Worm (Caenorhabditis elegans) whole organism, late embryonic: Measurements from ENCODE around the gene K04B12.2.

Experiments
- C08G9.2 ChIP-seq: sonication (generic microtip); optimal IDR thresholded peaks from 2 replicates; lab custom pipeline; 2016; ENCODE audit warnings: mild to moderate bottlenecking, missing genetic modification characterization, moderate library complexity, missing compliant biosample characterization
- C38D4.7 ChIP-seq: fragments of 200-800 bp; sonication (Bioruptor generic); optimal IDR thresholded peaks from 2 replicates; lab custom pipeline; 2018; ENCODE audit warnings: mild to moderate bottlenecking, missing genetic modification characterization, moderate library complexity, missing compliant biosample characterization
- F13H6.1 ChIP-seq: sonication (generic microtip); optimal IDR thresholded peaks from 2 replicates; lab custom pipeline; 2016; ENCODE audit warnings: missing genetic modification characterization, missing compliant biosample characterization
- K02D7.2 ChIP-seq: sonication (generic microtip); optimal IDR thresholded peaks from 2 replicates; lab custom pipeline; 2017; ENCODE audit warnings: mild to moderate bottlenecking, missing genetic modification characterization, missing compliant biosample characterization
- K09A11.1 ChIP-seq: sonication (generic microtip); optimal IDR thresholded peaks from 2 replicates; lab custom pipeline; 2017; ENCODE audit warnings: antibody characterized with exemption, mild to moderate bottlenecking, missing genetic modification characterization, missing compliant biosample characterization; ENCODE audit not compliant: insufficient read depth
- T23F11.4 ChIP-seq: fragments of 200-800 bp; sonication (Bioruptor generic); optimal IDR thresholded peaks from 2 replicates; lab custom pipeline; 2018; ENCODE audit warnings: mild to moderate bottlenecking, missing genetic modification characterization, missing compliant biosample characterization
- Y22D7AL.16 ChIP-seq: sonication (generic microtip); optimal IDR thresholded peaks from 2 replicates; lab custom pipeline; 2016; ENCODE audit warnings: missing genetic modification characterization, missing compliant biosample characterization
- ceh-18 ChIP-seq: sonication (generic microtip); optimal IDR thresholded peaks from 2 replicates; lab custom pipeline; 2016; ENCODE audit warnings: missing genetic modification characterization, missing compliant biosample characterization
- ceh-19 ChIP-seq: fragments of 200-800 bp; sonication (Bioruptor generic); optimal IDR thresholded peaks from 2 replicates; lab custom pipeline; 2018; ENCODE audit warnings: mild to moderate bottlenecking, missing genetic modification characterization, missing compliant biosample characterization
- ceh-22 ChIP-seq: sonication (generic microtip); optimal IDR thresholded peaks from 2 replicates; lab custom pipeline; 2017; ENCODE audit warnings: missing biosample characterization, missing genetic modification characterization
- ceh-24 ChIP-seq: sonication (generic microtip); optimal IDR thresholded peaks from 2 replicates; lab custom pipeline; 2016; ENCODE audit warnings: mild to moderate bottlenecking, missing genetic modification characterization, missing compliant biosample characterization
- ceh-30 ChIP-seq: fragments of 150-350 bp; optimal IDR thresholded peaks from 2 replicates; lab custom pipeline; 2014; ENCODE audit warnings: missing biosample characterization, missing genetic modification characterization
- ceh-34 ChIP-seq: sonication (generic microtip); optimal IDR thresholded peaks from 2 replicates; lab custom pipeline; 2016; ENCODE audit warnings: mild to moderate bottlenecking, missing genetic modification characterization, missing compliant biosample characterization
- ceh-45 ChIP-seq: fragments of 200-800 bp; sonication (Bioruptor generic); IDR thresholded peaks from 2 replicates; pipeline ENCODE4 v1.3.6; 2022; ENCODE audit warnings: missing genetic modification reagents, missing genetic modification characterization, missing compliant biosample characterization
- ceh-6 ChIP-seq: fragments of 200-800 bp; sonication (Bioruptor generic); optimal IDR thresholded peaks from 2 replicates; lab custom pipeline; 2018; ENCODE audit warnings: mild to moderate bottlenecking, missing genetic modification characterization, missing compliant biosample characterization
- ceh-9 ChIP-seq: sonication (generic microtip); optimal IDR thresholded peaks from 2 replicates; lab custom pipeline; 2016; ENCODE audit warnings: mild to moderate bottlenecking, missing genetic modification characterization, inconsistent platforms, missing compliant biosample characterization
- elt-2 ChIP-seq: sonication (generic microtip); optimal IDR thresholded peaks from 2 replicates; lab custom pipeline; 2016; ENCODE audit warnings: missing genetic modification reagents, missing genetic modification characterization, missing compliant biosample characterization
- elt-4 ChIP-seq: sonication (generic microtip); optimal IDR thresholded peaks from 2 replicates; lab custom pipeline; 2016; ENCODE audit warnings: missing genetic modification characterization, missing compliant biosample characterization
- ets-4 ChIP-seq: sonication (generic microtip); optimal IDR thresholded peaks from 2 replicates; lab custom pipeline; 2016; ENCODE audit warnings: missing genetic modification characterization, missing compliant biosample characterization
- gmeb-2 ChIP-seq: sonication (generic microtip); optimal IDR thresholded peaks from 2 replicates; lab custom pipeline; 2016; ENCODE audit warnings: missing genetic modification characterization, inconsistent platforms, missing compliant biosample characterization
- hlh-13 ChIP-seq: fragments of 200-800 bp; sonication (Bioruptor generic); optimal IDR thresholded peaks from 2 replicates; lab custom pipeline; 2018; ENCODE audit warnings: mild to moderate bottlenecking, missing genetic modification characterization, missing compliant biosample characterization
- hlh-30 ChIP-seq: sonication (generic microtip); optimal IDR thresholded peaks from 2 replicates; lab custom pipeline; 2017; ENCODE audit warnings: antibody characterized with exemption, missing genetic modification characterization, missing compliant biosample characterization; ENCODE audit not compliant: insufficient read depth
- hlh-6 ChIP-seq: sonication (generic microtip); optimal IDR thresholded peaks from 2 replicates; lab custom pipeline; 2016; ENCODE audit warnings: missing genotype, missing genetic modification characterization, missing compliant biosample characterization
- nfya-1 ChIP-seq: sonication (generic microtip); optimal IDR thresholded peaks from 2 replicates; lab custom pipeline; 2017; ENCODE audit warnings: missing genetic modification characterization, mild to moderate bottlenecking, missing compliant biosample characterization, antibody characterized with exemption, moderate library complexity
- nhr-11 ChIP-seq: fragments of 150-350 bp; optimal IDR thresholded peaks from 2 replicates; lab custom pipeline; 2014; ENCODE audit warnings: missing biosample characterization, missing genetic modification characterization
- pax-1 ChIP-seq: fragments of 150-350 bp; optimal IDR thresholded peaks from 2 replicates; lab custom pipeline; 2014; ENCODE audit warnings: missing biosample characterization, missing genetic modification characterization
- pha-2 ChIP-seq: sonication (generic microtip); optimal IDR thresholded peaks from 2 replicates; lab custom pipeline; 2017; ENCODE audit warnings: mild to moderate bottlenecking, missing genetic modification characterization, missing compliant biosample characterization
- pha-4 ChIP-seq: fragments of 150-350 bp; optimal IDR thresholded peaks from 2 replicates; lab custom pipeline; 2018; ENCODE audit warnings: missing biosample characterization, missing genetic modification reagents, missing genetic modification characterization
- pqm-1 ChIP-seq: sonication (generic microtip); optimal IDR thresholded peaks from 2 replicates; lab custom pipeline; 2016; ENCODE audit warnings: missing genetic modification characterization, missing compliant biosample characterization
- ref-2 ChIP-seq: sonication (generic microtip); optimal IDR thresholded peaks from 2 replicates; lab custom pipeline; 2016; ENCODE audit warnings: missing genetic modification characterization, missing compliant biosample characterization
- sox-2 ChIP-seq: fragments of 200-800 bp; sonication (Bioruptor generic); IDR thresholded peaks from 2 replicates; pipeline ENCODE4 v1.3.6; 2022; ENCODE audit warnings: missing genetic modification reagents, missing genetic modification characterization, missing compliant biosample characterization
- sox-4 ChIP-seq: sonication (generic microtip); optimal IDR thresholded peaks from 2 replicates; lab custom pipeline; 2017; ENCODE audit warnings: mild to moderate bottlenecking, missing genetic modification characterization, inconsistent platforms, missing compliant biosample characterization
- unc-3 ChIP-seq, 2 experiments: fragments of 200-800 bp in 1 of 2; sonication (Bioruptor generic) in 1 of 2; sonication (generic microtip) in 1 of 2; conservative IDR thresholded peaks in 1 of 2; optimal IDR thresholded peaks in 1 of 2; 2 replicates each; pipeline versions ENCODE4 v1.3.6 to Lab custom; 2016 to 2022; ENCODE audit warnings: missing compliant biosample characterization in 2 of 2, missing genetic modification characterization in 2 of 2, missing genetic modification reagents in 1 of 2
- unc-42 ChIP-seq: sonication (generic microtip); optimal IDR thresholded peaks from 2 replicates; lab custom pipeline; 2016; ENCODE audit warnings: missing genotype, missing genetic modification characterization, missing compliant biosample characterization
- unc-55 ChIP-seq: sonication (generic microtip); optimal IDR thresholded peaks from 2 replicates; lab custom pipeline; 2017; ENCODE audit warnings: missing biosample characterization, missing genetic modification reagents, missing genetic modification characterization
- ztf-16 ChIP-seq: sonication (generic microtip); optimal IDR thresholded peaks from 2 replicates; lab custom pipeline; 2017; ENCODE audit warnings: missing genetic modification characterization, missing compliant biosample characterization

The K04B12.2 gene

ce11 chrII:14437922-14438458, at the start of gene K04B12.2 (continued):
- TF ChIP-seq pha-4 (tag; lab: Kevin White, UChicago) (no peak), ceh-9 (no peak), unc-42 (tag; lab: Kevin White, UChicago) (no peak), nfya-1 (tag; lab: Kevin White, UChicago) (peak; percentile 90), unc-55 (GFP tag; lab: Kevin White, UChicago) (peak; percentile 80), ceh-18 (tag; lab: Kevin White, UChicago) (peak; percentile 47), ceh-19 (GFP tag; lab: Kevin White, UChicago) (no peak), ceh-22 (tag; lab: Kevin White, UChicago) (peak; percentile 62), F13H6.1 (tag; lab: Kevin White, UChicago) (no peak), gmeb-2 (tag; lab: Kevin White, UChicago) (no peak), pax-1 (tag; lab: Kevin White, UChicago) (no peak), C08G9.2 (tag; lab: Kevin White, UChicago) (peak; percentile 29), ets-4 (tag; lab: Kevin White, UChicago) (peak; percentile 37), nhr-11 (no peak), T23F11.4 (GFP tag; lab: Kevin White, UChicago) (no peak), Y22D7AL.16 (tag; lab: Kevin White, UChicago) (no peak)

DNA sequence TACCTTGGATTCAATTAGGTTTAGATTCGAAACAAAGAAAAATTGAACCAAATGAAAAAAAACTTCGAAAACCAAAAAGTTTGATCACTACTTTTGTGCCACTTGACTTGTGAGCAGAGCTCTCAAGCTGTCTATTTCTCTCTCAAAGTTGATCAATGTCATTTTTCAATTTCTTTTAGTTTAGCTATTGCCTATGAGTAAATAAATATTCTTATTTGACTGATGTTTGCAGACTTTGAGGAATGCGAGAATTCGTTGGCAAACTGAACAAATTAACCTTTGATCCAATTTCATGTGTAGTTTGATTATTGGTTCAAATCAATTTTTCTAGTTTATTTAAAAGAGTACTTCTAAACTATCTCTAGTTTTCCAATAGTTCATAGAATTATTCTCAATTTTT, 46.0 kb upstream of the K04B12.2 start:
- no peak for TF ChIP-seq pha-4 (tag; lab: Kevin White, UChicago)
- TF ChIP-seq ztf-16 = no peak
- TF ChIP-seq unc-3 (GFP tag; conservative IDR thresholded peaks at IDR 0.05; lab: Robert Waterston, UW) = no peak
- no peak for TF ChIP-seq unc-3 (tag; optimal IDR thresholded peaks at IDR 0.05; lab: Kevin White, UChicago)
- TF ChIP-seq K02D7.2 (tag; lab: Kevin White, UChicago) = no peak
- TF ChIP-seq pha-2 (tag; lab: Kevin White, UChicago) = no peak
- TF ChIP-seq ceh-30 = no peak
- no peak for TF ChIP-seq ceh-22 (tag; lab: Kevin White, UChicago)
- no peak for TF ChIP-seq elt-2 (tag; lab: Kevin White, UChicago)
- no peak for TF ChIP-seq hlh-13 (GFP tag; lab: Kevin White, UChicago)
- TF ChIP-seq ceh-24 (tag; lab: Kevin White, UChicago) = no peak

- no peak for TF ChIP-seq K09A11.1
- no peak for TF ChIP-seq C38D4.7 (GFP tag; lab: Kevin White, UChicago)
- no peak for TF ChIP-seq ceh-45 (GFP tag; lab: Robert Waterston, UW)
- no peak for TF ChIP-seq sox-4 (tag; lab: Kevin White, UChicago)
- no peak for TF ChIP-seq unc-3 (GFP tag; conservative IDR thresholded peaks at IDR 0.05; lab: Robert Waterston, UW)
- TF ChIP-seq unc-3 (tag; optimal IDR thresholded peaks at IDR 0.05; lab: Kevin White, UChicago) = no peak
- TF ChIP-seq ceh-6 = no peak
- no peak for TF ChIP-seq elt-4 (tag; lab: Kevin White, UChicago)
- TF ChIP-seq sox-2 (GFP tag; lab: Robert Waterston, UW) = no peak
- no peak for TF ChIP-seq pqm-1 (tag; lab: Kevin White, UChicago)
- no peak for TF ChIP-seq hlh-13 (GFP tag; lab: Kevin White, UChicago)
- TF ChIP-seq ceh-34 (tag; lab: Kevin White, UChicago) = no peak
- TF ChIP-seq hlh-6 (tag; lab: Kevin White, UChicago) = no peak
- no peak for TF ChIP-seq hlh-30 (tag; lab: Kevin White, UChicago)
- no peak for TF ChIP-seq ref-2 (tag; lab: Kevin White, UChicago)
- TF ChIP-seq pha-4 (tag; lab: Kevin White, UChicago) = no peak
- TF ChIP-seq, all 69 proteins: peak for 0
Measured at ce11 chrII:14480772-14481171, 43.0 kb upstream of the K04B12.2 start.
